Worm (Caenorhabditis elegans) whole organism, early embryonic: ENCODE measurements around the gene F40A3.7.

Source experiments
- B0310.2 ChIP-seq: sonication (generic microtip); optimal IDR thresholded peaks from 2 replicates; lab custom pipeline; 2016; ENCODE audit warnings: mild to moderate bottlenecking, missing genetic modification characterization, missing compliant biosample characterization
- F13C5.2 ChIP-seq: sonication (generic microtip); optimal IDR thresholded peaks from 2 replicates; lab custom pipeline; 2017; ENCODE audit warnings: mild to moderate bottlenecking, missing genetic modification characterization, inconsistent platforms, missing compliant biosample characterization
- aly-1 ChIP-seq: sonication (generic microtip); optimal IDR thresholded peaks from 2 replicates; lab custom pipeline; 2016; ENCODE audit warnings: missing genetic modification characterization, missing compliant biosample characterization
- ama-1 ChIP-seq: fragments of 150-350 bp; optimal IDR thresholded peaks from 2 replicates; lab custom pipeline; 2014
- ceh-13 ChIP-seq: fragments of 200-800 bp; sonication (Bioruptor generic); optimal IDR thresholded peaks from 2 replicates; lab custom pipeline; 2018; ENCODE audit warnings: mild to moderate bottlenecking, missing genetic modification characterization, missing compliant biosample characterization
- ceh-36 ChIP-seq: sonication (generic microtip); optimal IDR thresholded peaks from 2 replicates; lab custom pipeline; 2016; ENCODE audit warnings: missing genetic modification characterization, inconsistent platforms, missing compliant biosample characterization
- ets-7 ChIP-seq: sonication (generic microtip); optimal IDR thresholded peaks from 2 replicates; lab custom pipeline; 2016; ENCODE audit warnings: missing genotype, missing genetic modification characterization, missing compliant biosample characterization
- flt-1 ChIP-seq: fragments of 200-800 bp; sonication (Bioruptor generic); IDR thresholded peaks from 2 replicates; pipeline ENCODE4 v1.3.6; 2022; ENCODE audit warnings: missing genetic modification characterization, missing compliant biosample characterization
- hmbx-1 ChIP-seq: sonication (generic microtip); optimal IDR thresholded peaks from 2 replicates; lab custom pipeline; 2016; ENCODE audit warnings: mild to moderate bottlenecking, missing genetic modification characterization, missing compliant biosample characterization
- hmg-4 ChIP-seq: fragments of 200-800 bp; sonication (Bioruptor generic); optimal IDR thresholded peaks from 2 replicates; lab custom pipeline; 2018; ENCODE audit warnings: mild to moderate bottlenecking, missing genetic modification characterization, missing compliant biosample characterization
- hnd-1 ChIP-seq: sonication (generic microtip); optimal IDR thresholded peaks from 2 replicates; lab custom pipeline; 2016; ENCODE audit warnings: missing genetic modification characterization, missing compliant biosample characterization
- pes-1 ChIP-seq: fragments of 200-800 bp; sonication (Bioruptor generic); IDR thresholded peaks from 2 replicates; pipeline ENCODE4 v1.3.6; 2022; ENCODE audit warnings: missing genetic modification reagents, missing genetic modification characterization, missing compliant biosample characterization
- scrt-1 ChIP-seq: fragments of 200-800 bp; sonication (Bioruptor generic); IDR thresholded peaks from 2 replicates; pipeline ENCODE4 v1.3.6; 2022; ENCODE audit warnings: missing genetic modification characterization, missing compliant biosample characterization
- sea-1 ChIP-seq: fragments of 200-800 bp; sonication (Bioruptor generic); conservative IDR thresholded peaks from 2 replicates; pipeline ENCODE4 v1.3.6; 2022; ENCODE audit warnings: missing genetic modification characterization, missing compliant biosample characterization
- tbx-11 ChIP-seq: fragments of 200-800 bp; sonication (Bioruptor generic); IDR thresholded peaks from 2 replicates; pipeline ENCODE4 v1.3.6; 2022; ENCODE audit warnings: missing genetic modification characterization, missing compliant biosample characterization
- tbx-37 ChIP-seq: fragments of 200-800 bp; sonication (Bioruptor generic); conservative IDR thresholded peaks from 2 replicates; pipeline ENCODE4 v1.3.6; 2022; ENCODE audit warnings: missing genetic modification reagents, missing genetic modification characterization, missing compliant biosample characterization
- tra-4 ChIP-seq: sonication (generic microtip); optimal IDR thresholded peaks from 2 replicates; lab custom pipeline; 2017; ENCODE audit warnings: missing genetic modification characterization, missing compliant biosample characterization

F40A3.7 gene

ce11 chrV:7861792-7862191, 37.9 kb downstream of the F40A3.7 start, which contains the start of gene C37C3.17:
Gene C37C3.17 (minus strand): TSS chrV:7861892.
- TF ChIP-seq pes-1 (GFP tag; lab: Robert Waterston, UW) (no peak), scrt-1 (GFP tag; lab: Robert Waterston, UW) (no peak)

- TF ChIP-seq ama-1 (no peak), tbx-37 (no peak), hmbx-1 (tag; lab: Kevin White, UChicago) (no peak), pes-1 (GFP tag; lab: Robert Waterston, UW) (no peak), ceh-36 (tag; lab: Kevin White, UChicago) (no peak), scrt-1 (GFP tag; lab: Robert Waterston, UW) (no peak), F13C5.2 (tag; lab: Kevin White, UChicago) (no peak), hnd-1 (tag; lab: Kevin White, UChicago) (no peak)
These were observed 41.7 kb downstream of the F40A3.7 start, which contains the start of gene C37C3.1 for ce11 chrV:7857931-7858330. Gene C37C3.1 (plus strand): TSS chrV:7857963.

- TF ChIP-seq sea-1 (GFP tag; lab: Robert Waterston, UW): no peak
- no peak for TF ChIP-seq hmg-4 (GFP tag; lab: Kevin White, UChicago)
- TF ChIP-seq tbx-11: no peak
- TF ChIP-seq ceh-13 (GFP tag; lab: Kevin White, UChicago): no peak
- no peak for TF ChIP-seq aly-1 (tag; lab: Kevin White, UChicago)
- no peak for TF ChIP-seq tbx-37
- no peak for TF ChIP-seq ceh-36 (tag; lab: Kevin White, UChicago)
- TF ChIP-seq flt-1 (GFP tag; lab: Robert Waterston, UW): no peak
- TF ChIP-seq ama-1: no peak
These were observed 43.0 kb downstream of the F40A3.7 start for ce11 chrV:7856641-7857040.

- no peak for TF ChIP-seq flt-1 (GFP tag; lab: Robert Waterston, UW)
- TF ChIP-seq ets-7 (tag; lab: Kevin White, UChicago): no peak
- no peak for TF ChIP-seq tbx-11
- TF ChIP-seq ceh-13 (GFP tag; lab: Kevin White, UChicago): no peak
- no peak for TF ChIP-seq scrt-1 (GFP tag; lab: Robert Waterston, UW)
- no peak for TF ChIP-seq aly-1 (tag; lab: Kevin White, UChicago)
- no peak for TF ChIP-seq hmg-4 (GFP tag; lab: Kevin White, UChicago)
- no peak for TF ChIP-seq ceh-36 (tag; lab: Kevin White, UChicago)
- no peak for TF ChIP-seq sea-1 (GFP tag; lab: Robert Waterston, UW)
- no peak for TF ChIP-seq ama-1
- TF ChIP-seq hnd-1 (tag; lab: Kevin White, UChicago): no peak
- no peak for TF ChIP-seq hmbx-1 (tag; lab: Kevin White, UChicago)
- no peak for TF ChIP-seq B0310.2 (tag; lab: Kevin White, UChicago)
- TF ChIP-seq tra-4 (tag; lab: Kevin White, UChicago): no peak
- TF ChIP-seq tbx-37: no peak
- no peak for TF ChIP-seq pes-1 (GFP tag; lab: Robert Waterston, UW)
- TF ChIP-seq F13C5.2 (tag; lab: Kevin White, UChicago): no peak
These were observed 44.2 kb downstream of the F40A3.7 start, which contains the start of gene C37C3.2 for ce11 chrV:7855382-7855994. Gene C37C3.2 (plus strand): TSS chrV:7855944.

- TF ChIP-seq ceh-36 (tag; lab: Kevin White, UChicago) (no peak), aly-1 (tag; lab: Kevin White, UChicago) (no peak), sea-1 (GFP tag; lab: Robert Waterston, UW) (no peak), tbx-37 (no peak), F13C5.2 (tag; lab: Kevin White, UChicago) (peak; percentile 75), ama-1 (no peak), hmg-4 (GFP tag; lab: Kevin White, UChicago) (peak; percentile 25), flt-1 (GFP tag; lab: Robert Waterston, UW) (no peak)
These were observed 45.1 kb downstream of the F40A3.7 start, which contains the start of the genes C37C3.9 and C37C3.18 for ce11 chrV:7854603-7855002. Gene C37C3.9 (minus strand): TSS chrV:7854700. Gene C37C3.18 (plus strand): TSS chrV:7854993.

ce11 chrV:7853900-7854299, 45.8 kb downstream of the F40A3.7 start:
- TF ChIP-seq ets-7 (tag; lab: Kevin White, UChicago) (no peak), hmbx-1 (tag; lab: Kevin White, UChicago) (no peak), ama-1 (no peak), B0310.2 (tag; lab: Kevin White, UChicago) (no peak), F13C5.2 (tag; lab: Kevin White, UChicago) (no peak)

ce11 chrV:7852078-7852477, 47.6 kb downstream of the F40A3.7 start:
- TF ChIP-seq tbx-11: no peak
- TF ChIP-seq B0310.2 (tag; lab: Kevin White, UChicago): no peak
- TF ChIP-seq hnd-1 (tag; lab: Kevin White, UChicago): no peak
- TF ChIP-seq tbx-37: no peak
- TF ChIP-seq ama-1: no peak
- no peak for TF ChIP-seq ets-7 (tag; lab: Kevin White, UChicago)
- no peak for TF ChIP-seq hmg-4 (GFP tag; lab: Kevin White, UChicago)
- no peak for TF ChIP-seq flt-1 (GFP tag; lab: Robert Waterston, UW)
- TF ChIP-seq F13C5.2 (tag; lab: Kevin White, UChicago): no peak
- TF ChIP-seq aly-1 (tag; lab: Kevin White, UChicago): no peak
- TF ChIP-seq tra-4 (tag; lab: Kevin White, UChicago): no peak
- TF ChIP-seq pes-1 (GFP tag; lab: Robert Waterston, UW): no peak

ce11 chrV:7848251-7848650, 51.4 kb downstream of the F40A3.7 start:
- TF ChIP-seq scrt-1 (GFP tag; lab: Robert Waterston, UW): 0 out of 2 replicates have a peak, but pooled peaks have one; percentile 7
- TF ChIP-seq tra-4 (tag; lab: Kevin White, UChicago): no peak
- no peak for TF ChIP-seq flt-1 (GFP tag; lab: Robert Waterston, UW)
- TF ChIP-seq F13C5.2 (tag; lab: Kevin White, UChicago): no peak
- TF ChIP-seq hmg-4 (GFP tag; lab: Kevin White, UChicago): peak; percentile 1
- TF ChIP-seq tbx-11: no peak
- TF ChIP-seq tbx-37: no peak
- TF ChIP-seq sea-1 (GFP tag; lab: Robert Waterston, UW): 0 out of 2 replicates have a peak, but pooled peaks have one; percentile 7
- TF ChIP-seq aly-1 (tag; lab: Kevin White, UChicago): no peak
- no peak for TF ChIP-seq B0310.2 (tag; lab: Kevin White, UChicago)
- TF ChIP-seq ceh-36 (tag; lab: Kevin White, UChicago): no peak
- TF ChIP-seq ama-1: no peak
- no peak for TF ChIP-seq hnd-1 (tag; lab: Kevin White, UChicago)
